Worm (Caenorhabditis elegans): Measurements from ENCODE around the gene sri-33.

DNA sequence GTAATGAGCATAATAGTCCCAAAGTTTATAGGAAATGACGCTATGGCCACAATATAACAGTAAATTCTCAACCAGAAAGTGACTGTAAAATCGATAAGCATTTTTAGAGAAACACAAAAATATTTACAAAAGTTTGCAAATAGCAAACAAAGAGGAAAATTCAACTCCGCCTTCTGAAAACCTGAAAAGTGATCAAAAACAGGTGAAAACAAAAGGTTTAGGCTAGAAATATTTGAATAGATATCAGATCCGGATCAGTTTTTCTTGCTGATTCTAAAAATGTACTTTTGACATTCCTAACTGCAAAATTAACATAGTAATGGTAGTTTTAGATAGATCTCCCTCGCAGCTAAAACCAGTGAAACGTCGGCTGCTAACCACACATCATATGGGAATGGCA, 42.3 kb upstream of the sri-33 start, which contains the start of gene sri-51:
- no peak for TF ChIP-seq nhr-11 (tag; optimal IDR thresholded peaks at IDR 0.05)
- no peak for TF ChIP-seq fkh-10 (GFP tag; optimal IDR thresholded peaks at IDR 0.05)
